Fruit fly (Drosophila melanogaster): Measurements from ENCODE around the gene LeuRS.

Gene LeuRS

DNA sequence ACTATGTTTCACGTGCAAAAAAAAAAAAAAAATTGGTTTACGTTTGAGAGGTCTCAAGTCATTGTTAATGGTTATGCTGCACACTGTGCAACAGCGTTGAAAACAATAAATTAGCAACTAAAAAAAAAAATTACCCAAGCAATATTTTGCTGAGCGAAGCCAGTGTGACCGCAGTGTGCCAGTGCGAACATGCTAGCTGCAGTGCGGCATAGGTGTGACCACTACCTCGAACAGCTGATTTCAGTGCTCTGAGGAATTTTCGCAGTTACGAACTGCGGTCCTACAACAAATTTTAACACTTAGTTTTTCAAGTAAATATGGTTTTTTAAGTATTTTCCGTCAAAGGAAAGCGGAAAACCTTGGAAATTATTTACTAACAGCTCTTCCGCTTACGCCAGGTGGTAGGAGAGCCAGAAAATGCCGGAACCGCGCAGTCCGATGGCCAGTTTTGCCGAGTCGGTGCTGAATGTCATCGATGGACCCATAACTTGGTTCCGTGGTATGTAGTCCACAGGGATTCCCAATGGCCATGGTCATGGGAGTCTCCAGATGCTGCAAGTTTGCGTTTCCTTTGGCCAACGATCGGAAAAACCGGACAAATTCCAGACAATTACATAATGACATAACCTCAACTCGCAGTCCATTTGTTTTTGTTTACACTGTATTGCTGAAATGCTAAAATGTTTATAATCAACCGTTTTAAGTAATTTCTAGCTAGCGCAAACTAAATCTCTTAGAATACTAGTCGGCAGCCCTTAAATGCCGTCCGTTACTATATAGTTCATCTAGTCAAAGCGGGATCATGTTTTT lies 48.3 kb downstream of the LeuRS start, which contains the start of the genes msl-2 and ND-PDSW (continued):
- TF ChIP-seq CG8924 (tag; optimal IDR thresholded peaks at IDR 0.05) = peak; percentile 35
- TF ChIP-seq org-1 (GFP tag; optimal IDR thresholded peaks at IDR 0.05) = no peak
- TF ChIP-seq ab (GFP tag; optimal IDR thresholded peaks at IDR 0.05) = no peak
- no peak for TF ChIP-seq Dip2 (GFP tag; IDR thresholded peaks at IDR 0.05)
- TF ChIP-seq ttk (GFP tag; IDR thresholded peaks at IDR 0.05) = no peak
- TF ChIP-seq CG10959 (GFP tag; IDR thresholded peaks at IDR 0.05) = no peak
- peak; percentile 89 for TF ChIP-seq pzg (GFP tag; optimal IDR thresholded peaks at IDR 0.05)
- no peak for TF ChIP-seq tio (GFP tag; optimal IDR thresholded peaks at IDR 0.05)
- no peak for TF ChIP-seq Fer3 (tag; optimal IDR thresholded peaks at IDR 0.05)
- no peak for TF ChIP-seq D19B (GFP tag; optimal IDR thresholded peaks at IDR 0.05)
- peak; percentile 43 for TF ChIP-seq sens (GFP tag)
- no peak for TF ChIP-seq Atf-2 (GFP tag; optimal IDR thresholded peaks at IDR 0.05)
- peak; percentile 90 for TF ChIP-seq CG4617 (GFP tag; optimal IDR thresholded peaks at IDR 0.05; ENCODE audit: borderline replicate concordance)
- no peak for TF ChIP-seq Atf6 (GFP tag; IDR thresholded peaks at IDR 0.05)
- TF ChIP-seq Bgb (GFP tag; IDR thresholded peaks at IDR 0.05; ENCODE audit: partially characterized antibody) = peak; percentile 9; the same call in 1 of the 2 replicates
- TF ChIP-seq CG7928 (GFP tag; optimal IDR thresholded peaks at IDR 0.05) = no peak
- TF ChIP-seq CHES-1-like (GFP tag; optimal IDR thresholded peaks at IDR 0.05) = peak; percentile 36
- TF ChIP-seq CG13775 (GFP tag; optimal IDR thresholded peaks at IDR 0.05) = no peak
- TF ChIP-seq Usf (GFP tag; optimal IDR thresholded peaks at IDR 0.05) = no peak
- TF ChIP-seq dmrt99B (tag; optimal IDR thresholded peaks at IDR 0.05) = no peak
- no peak for TF ChIP-seq tna (GFP tag; IDR thresholded peaks at IDR 0.05; ENCODE audit: partially characterized antibody)
- TF ChIP-seq CG3163 (GFP tag; optimal IDR thresholded peaks at IDR 0.05) = no peak
- TF ChIP-seq CG13123 (GFP tag; optimal IDR thresholded peaks at IDR 0.05) = no peak
- TF ChIP-seq fd3F (GFP tag; optimal IDR thresholded peaks at IDR 0.05) = no peak
- no peak for TF ChIP-seq Spps (tag; optimal IDR thresholded peaks at IDR 0.05)
- TF ChIP-seq mirr (GFP tag; optimal IDR thresholded peaks at IDR 0.05) = no peak
- 0 out of 3 replicates have a peak, but pooled peaks have one; percentile 29 for TF ChIP-seq CG34422 (GFP tag; IDR thresholded peaks at IDR 0.05)
- TF ChIP-seq btn (GFP tag; optimal IDR thresholded peaks at IDR 0.05) = no peak
- TF ChIP-seq MESR4 (GFP tag; optimal IDR thresholded peaks at IDR 0.05) = peak; percentile 37
- TF ChIP-seq CG12391 (tag; optimal IDR thresholded peaks at IDR 0.05) = peak; percentile 12
- no peak for TF ChIP-seq CG31224 (GFP tag; IDR thresholded peaks at IDR 0.05)
- TF ChIP-seq sima (GFP tag; optimal IDR thresholded peaks at IDR 0.05) = no peak
- no peak for TF ChIP-seq CG16815 (GFP tag; optimal IDR thresholded peaks at IDR 0.05)
- no peak for TF ChIP-seq CG10274 (GFP tag; optimal IDR thresholded peaks at IDR 0.05)
- TF ChIP-seq bigmax (GFP tag; optimal IDR thresholded peaks at IDR 0.05) = peak; percentile 92
- TF ChIP-seq grn (GFP tag; optimal IDR thresholded peaks at IDR 0.05) = no peak
- peak; percentile 6 for TF ChIP-seq CG17186 (GFP tag; optimal IDR thresholded peaks at IDR 0.05)
- no peak for TF ChIP-seq ind (GFP tag; optimal IDR thresholded peaks at IDR 0.05)
- no peak for TF ChIP-seq Dll (GFP tag; IDR thresholded peaks at IDR 0.05; ENCODE audit: partially characterized antibody)
- TF ChIP-seq CG6654 (GFP tag; optimal IDR thresholded peaks at IDR 0.05) = no peak
- TF ChIP-seq exex (tag; optimal IDR thresholded peaks at IDR 0.05) = no peak
- TF ChIP-seq Sin3A (optimal IDR thresholded peaks at IDR 0.05) = peak; percentile 74
- no peak for TF ChIP-seq HHEX (GFP tag; optimal IDR thresholded peaks at IDR 0.05)
- TF ChIP-seq PHDP (tag; optimal IDR thresholded peaks at IDR 0.05) = no peak
- TF ChIP-seq gsb (GFP tag; IDR thresholded peaks at IDR 0.05) = no peak
- no peak for TF ChIP-seq eve (GFP tag; optimal IDR thresholded peaks at IDR 0.05)
- TF ChIP-seq CG3995 (GFP tag; optimal IDR thresholded peaks at IDR 0.05) = peak; percentile 36
- peak; percentile 23 for TF ChIP-seq trem (tag; optimal IDR thresholded peaks at IDR 0.05)
- TF ChIP-seq Stat92E (GFP tag; optimal IDR thresholded peaks at IDR 0.05) = no peak
- TF ChIP-seq YL-1 (GFP tag; optimal IDR thresholded peaks at IDR 0.05) = peak; percentile 85
